Fruit fly (Drosophila melanogaster) whole organism, embryonic: Measurements from ENCODE around the gene grim.

Experiments used
- Adf1 ChIP-seq: fragments of 200-800 bp; sonication (Bioruptor generic); IDR thresholded peaks from 2 replicates; pipeline ENCODE4 v1.3.6; 2022; ENCODE audit warnings: missing biosample characterization, missing genetic modification characterization
- Aef1 ChIP-seq: fragments of 200-800 bp; sonication (Bioruptor generic); IDR thresholded peaks from 3 replicates; pipeline ENCODE4 v1.3.6; 2022; ENCODE audit warnings: missing biosample characterization, missing genetic modification characterization
- B-H2 ChIP-seq: fragments of 200-800 bp; sonication (Bioruptor generic); optimal IDR thresholded peaks from 2 replicates; lab custom pipeline; 2018; ENCODE audit warnings: missing biosample characterization, mild to moderate bottlenecking, missing genetic modification characterization
- CG12155 ChIP-seq: fragments of 200-800 bp; sonication (Bioruptor generic); optimal IDR thresholded peaks from 3 replicates; lab custom pipeline; 2016; ENCODE audit warnings: missing biosample characterization, missing genetic modification characterization
- CG12391 ChIP-seq: fragments of 200-800 bp; sonication (Bioruptor generic); optimal IDR thresholded peaks from 3 replicates; lab custom pipeline; 2018; ENCODE audit warnings: missing biosample characterization, mild to moderate bottlenecking, missing genetic modification characterization, moderate library complexity
- CG13624 ChIP-seq: fragments of 200-800 bp; sonication (Bioruptor generic); optimal IDR thresholded peaks from 2 replicates; lab custom pipeline; 2016; ENCODE audit warnings: missing biosample characterization, missing genetic modification characterization
- CG14667 ChIP-seq: fragments of 200-800 bp; sonication (Bioruptor generic); IDR thresholded peaks from 2 replicates; pipeline ENCODE4 v1.3.6; 2022; ENCODE audit warnings: missing biosample characterization, missing genetic modification characterization
- CG17328 ChIP-seq: fragments of 200-800 bp; sonication (Bioruptor generic); IDR thresholded peaks from 2 replicates; pipeline ENCODE4 v1.3.6; 2022; ENCODE audit warnings: missing biosample characterization, missing genetic modification characterization
- CG18599 ChIP-seq: fragments of 200-800 bp; sonication (Bioruptor generic); optimal IDR thresholded peaks from 3 replicates; lab custom pipeline; 2017; ENCODE audit warnings: missing biosample characterization, missing genetic modification characterization, mild to moderate bottlenecking, moderate library complexity, missing genetic modification reagents
- CG2678 ChIP-seq: fragments of 200-800 bp; sonication (Bioruptor generic); optimal IDR thresholded peaks from 3 replicates; lab custom pipeline; 2019; ENCODE audit warnings: missing biosample characterization, mild to moderate bottlenecking, missing genetic modification characterization, moderate library complexity
- CG30020 ChIP-seq: fragments of 200-800 bp; optimal IDR thresholded peaks from 2 replicates; lab custom pipeline; 2019; ENCODE audit warnings: missing biosample characterization, mild to moderate bottlenecking, missing genetic modification characterization, moderate library complexity
- CG31388 ChIP-seq: fragments of 200-800 bp; sonication (Bioruptor generic); optimal IDR thresholded peaks from 2 replicates; lab custom pipeline; 2016; ENCODE audit warnings: missing biosample characterization, missing genetic modification characterization
- CG4707 ChIP-seq: fragments of 200-800 bp; sonication (Bioruptor generic); optimal IDR thresholded peaks from 2 replicates; lab custom pipeline; 2018; ENCODE audit warnings: missing biosample characterization, mild to moderate bottlenecking, missing genetic modification characterization, moderate library complexity
- CG6272 ChIP-seq: fragments of 200-800 bp; sonication (Bioruptor generic); IDR thresholded peaks from 2 replicates; pipeline ENCODE4 v1.3.6; 2022; ENCODE audit warnings: missing biosample characterization, missing genetic modification characterization
- CG6683 ChIP-seq: fragments of 200-800 bp; sonication (Bioruptor generic); optimal IDR thresholded peaks from 2 replicates; lab custom pipeline; 2017; ENCODE audit warnings: missing biosample characterization, mild to moderate bottlenecking, missing genetic modification characterization, missing genetic modification reagents
- CG6689 ChIP-seq: fragments of 200-800 bp; sonication (Bioruptor generic); IDR thresholded peaks from 2 replicates; pipeline ENCODE4 v1.3.6; 2022; ENCODE audit warnings: missing biosample characterization, missing genetic modification characterization
- CG7745 ChIP-seq: fragments of 200-800 bp; sonication (Bioruptor generic); optimal IDR thresholded peaks from 2 replicates; lab custom pipeline; 2018; ENCODE audit warnings: missing biosample characterization, mild to moderate bottlenecking, missing genetic modification characterization, moderate library complexity
- CG8290 ChIP-seq, 3 experiments: fragments of 200-800 bp; sonication (Bioruptor generic); optimal IDR thresholded peaks; 2 replicates each; lab custom pipeline; 2016 to 2019; ENCODE audit warnings: missing biosample characterization in 3 of 3, missing genetic modification characterization in 3 of 3, mild to moderate bottlenecking in 2 of 3, moderate library complexity in 1 of 3
- CG9727 ChIP-seq: fragments of 200-800 bp; sonication (Bioruptor generic); optimal IDR thresholded peaks from 3 replicates; lab custom pipeline; 2017; ENCODE audit warnings: missing biosample characterization, mild to moderate bottlenecking, missing genetic modification characterization
- CG9817 ChIP-seq: fragments of 200-800 bp; sonication (Bioruptor generic); optimal IDR thresholded peaks from 2 replicates; lab custom pipeline; 2018; ENCODE audit warnings: missing biosample characterization, mild to moderate bottlenecking, missing genetic modification characterization, moderate library complexity
- CoRest ChIP-seq: fragments of 200-800 bp; sonication (Bioruptor generic); optimal IDR thresholded peaks from 3 replicates; lab custom pipeline; 2018; ENCODE audit warnings: missing biosample characterization, mild to moderate bottlenecking, missing genetic modification characterization, moderate library complexity
- Deaf1 ChIP-seq: fragments of 200-800 bp; optimal IDR thresholded peaks from 3 replicates; lab custom pipeline; 2019; ENCODE audit warnings: missing biosample characterization, mild to moderate bottlenecking, missing genetic modification characterization, moderate library complexity
- Dfd ChIP-seq, 2 experiments: fragments of >200 bp; optimal IDR thresholded peaks; 2 replicates each; lab custom pipeline; 2017; ENCODE audit warnings: missing biosample characterization in 2 of 2, missing genetic modification characterization in 2 of 2
- Nf-YA ChIP-seq: fragments of 200-800 bp; sonication (Bioruptor generic); IDR thresholded peaks from 2 replicates; pipeline ENCODE4 v1.3.6; 2022; ENCODE audit warnings: missing biosample characterization, missing genetic modification characterization
- NfI ChIP-seq: fragments of 200-800 bp; sonication (Bioruptor generic); optimal IDR thresholded peaks from 3 replicates; lab custom pipeline; 2018; ENCODE audit warnings: missing biosample characterization, mild to moderate bottlenecking, missing genetic modification characterization, moderate library complexity
- Xbp1 ChIP-seq: fragments of 200-800 bp; sonication (Bioruptor generic); optimal IDR thresholded peaks from 3 replicates; lab custom pipeline; 2016; ENCODE audit warnings: missing biosample characterization, mild to moderate bottlenecking, missing genetic modification characterization
- ash1 ChIP-seq: fragments of 200-800 bp; sonication (Bioruptor generic); optimal IDR thresholded peaks from 2 replicates; lab custom pipeline; 2018; ENCODE audit warnings: missing biosample characterization, mild to moderate bottlenecking, missing genetic modification characterization
- bsh ChIP-seq, 2 experiments: fragments of 200-800 bp; sonication (Bioruptor generic); optimal IDR thresholded peaks; 2 replicates each; lab custom pipeline; 2017 to 2018; ENCODE audit warnings: mild to moderate bottlenecking in 2 of 2, missing biosample characterization in 2 of 2, missing genetic modification characterization in 2 of 2, moderate library complexity in 1 of 2
- btn ChIP-seq: fragments of 200-800 bp; sonication (Bioruptor generic); optimal IDR thresholded peaks from 2 replicates; lab custom pipeline; 2016; ENCODE audit warnings: missing biosample characterization, missing genetic modification characterization
- cato ChIP-seq: fragments of 200-800 bp; sonication (Bioruptor generic); optimal IDR thresholded peaks from 2 replicates; lab custom pipeline; 2016; ENCODE audit warnings: missing biosample characterization, missing genetic modification characterization, borderline replicate concordance
- fd96Cb ChIP-seq: fragments of 200-800 bp; sonication (Bioruptor generic); optimal IDR thresholded peaks from 2 replicates; lab custom pipeline; 2018; ENCODE audit warnings: missing biosample characterization, mild to moderate bottlenecking, missing genetic modification characterization, moderate library complexity
- fru ChIP-seq: fragments of >200 bp; optimal IDR thresholded peaks from 2 replicates; lab custom pipeline; 2017
- gro ChIP-seq: fragments of 200-800 bp; sonication (Bioruptor generic); optimal IDR thresholded peaks from 2 replicates; lab custom pipeline; 2016; ENCODE audit warnings: missing biosample characterization, missing genetic modification characterization
- gsb-n ChIP-seq: fragments of 200-800 bp; sonication (Bioruptor generic); optimal IDR thresholded peaks from 3 replicates; lab custom pipeline; 2018; ENCODE audit warnings: missing biosample characterization, mild to moderate bottlenecking, missing genetic modification characterization
- ham ChIP-seq: fragments of 200-800 bp; sonication (Bioruptor generic); IDR thresholded peaks from 2 replicates; pipeline ENCODE4 v1.3.6; 2022; ENCODE audit warnings: missing biosample characterization, missing genetic modification characterization
- lola ChIP-seq, 3 experiments: fragments of >200 bp in 2 of 3; fragments of 200-800 bp in 1 of 3; sonication (Bioruptor generic) in 1 of 3; optimal IDR thresholded peaks; 2 replicates each; lab custom pipeline; 2017 to 2019; ENCODE audit warnings: missing biosample characterization in 3 of 3, missing genetic modification characterization in 3 of 3, mild to moderate bottlenecking in 1 of 3, moderate library complexity in 1 of 3
- lov ChIP-seq, 2 experiments: fragments of 200-800 bp in 1 of 2; fragments of >200 bp in 1 of 2; sonication (Bioruptor generic) in 1 of 2; IDR thresholded peaks in 1 of 2; optimal IDR thresholded peaks in 1 of 2; 2 replicates in 1 of 2; 3 replicates in 1 of 2; pipeline versions ENCODE4 v1.3.6 to Lab custom; 2017 to 2022; ENCODE audit warnings: missing biosample characterization in 1 of 2, missing genetic modification characterization in 1 of 2
- maf-S ChIP-seq: fragments of 200-800 bp; sonication (Bioruptor generic); optimal IDR thresholded peaks from 2 replicates; lab custom pipeline; 2016; ENCODE audit warnings: missing biosample characterization, missing genetic modification characterization
- nmo ChIP-seq: fragments of 200-800 bp; sonication (Bioruptor generic); optimal IDR thresholded peaks from 2 replicates; lab custom pipeline; 2018; ENCODE audit warnings: missing biosample characterization, mild to moderate bottlenecking, missing genetic modification characterization, moderate library complexity
- p53 ChIP-seq: fragments of 200-800 bp; sonication (Bioruptor generic); optimal IDR thresholded peaks from 2 replicates; lab custom pipeline; 2016; ENCODE audit warnings: missing biosample characterization, missing genetic modification characterization
- scrt ChIP-seq: fragments of 200-800 bp; sonication (Bioruptor generic); optimal IDR thresholded peaks from 2 replicates; lab custom pipeline; 2018; ENCODE audit warnings: missing biosample characterization, mild to moderate bottlenecking, missing genetic modification characterization, moderate library complexity
- sna ChIP-seq: fragments of 200-800 bp; sonication (Bioruptor generic); IDR thresholded peaks from 2 replicates; pipeline ENCODE4 v1.3.6; 2022; ENCODE audit warnings: missing biosample characterization, missing genetic modification characterization; ENCODE audit not compliant: partially characterized antibody
- tll ChIP-seq, 2 experiments: fragments of 200-800 bp in 1 of 2; fragments of >200 bp in 1 of 2; sonication (Bioruptor generic) in 1 of 2; optimal IDR thresholded peaks; 2 replicates each; lab custom pipeline; 2017 to 2019; ENCODE audit warnings: missing biosample characterization in 2 of 2, missing genetic modification characterization in 2 of 2, mild to moderate bottlenecking in 1 of 2, moderate library complexity in 1 of 2
- trh ChIP-seq: fragments of 200-800 bp; sonication (Bioruptor generic); optimal IDR thresholded peaks from 2 replicates; lab custom pipeline; 2016; ENCODE audit warnings: missing biosample characterization, missing genetic modification characterization
- unc-4 ChIP-seq: fragments of 200-800 bp; sonication (Bioruptor generic); IDR thresholded peaks from 2 replicates; pipeline ENCODE4 v1.3.6; 2022; ENCODE audit warnings: missing biosample characterization, missing genetic modification characterization; ENCODE audit not compliant: partially characterized antibody
- vnd ChIP-seq: fragments of 200-800 bp; sonication (Bioruptor generic); IDR thresholded peaks from 3 replicates; pipeline ENCODE4 v1.3.6; 2022; ENCODE audit warnings: missing biosample characterization, missing genetic modification characterization; ENCODE audit not compliant: partially characterized antibody
- vvl ChIP-seq: fragments of 200-800 bp; sonication (Bioruptor generic); IDR thresholded peaks from 2 replicates; pipeline ENCODE4 v1.3.6; 2022; ENCODE audit warnings: missing biosample characterization, missing genetic modification characterization
- yki ChIP-seq: fragments of >200 bp; optimal IDR thresholded peaks from 3 replicates; lab custom pipeline; 2018
- zen ChIP-seq: fragments of 200-800 bp; sonication (Bioruptor generic); optimal IDR thresholded peaks from 3 replicates; lab custom pipeline; 2018; ENCODE audit warnings: missing biosample characterization, mild to moderate bottlenecking, missing genetic modification characterization, moderate library complexity

grim gene

dm6 chr3L:18348664-18349063 is 44.4 kb upstream of the grim start (continued):
- TF ChIP-seq btn (GFP tag; lab: Kevin White, UChicago), result no peak
- no peak for TF ChIP-seq Dfd (GFP tag; optimal IDR thresholded peaks at IDR 0.05; lab: Kevin White, UChicago)
- TF ChIP-seq CG30020 (tag; lab: Kevin White, UChicago), result peak; percentile 55
- TF ChIP-seq CG18599 (GFP tag; lab: Kevin White, UChicago), result peak; percentile 61
- TF ChIP-seq Xbp1 (GFP tag; lab: Kevin White, UChicago), result peak; percentile 65
- TF ChIP-seq CG8290 (GFP tag; optimal IDR thresholded peaks at IDR 0.05; lab: Kevin White, UChicago), result peak; percentile 55
- TF ChIP-seq CG8290 (tag; optimal IDR thresholded peaks at IDR 0.05; lab: Kevin White, UChicago), result peak in 1 of 2 experiments; percentile 66
- TF ChIP-seq cato (GFP tag; lab: Kevin White, UChicago), result peak; percentile 74
- peak in 1 of 2 experiments; percentile 89 for TF ChIP-seq bsh (GFP tag; optimal IDR thresholded peaks at IDR 0.05; lab: Kevin White, UChicago)
- TF ChIP-seq gsb-n (tag; lab: Kevin White, UChicago), result peak; percentile 92
- TF ChIP-seq CG6272 (GFP tag; lab: Robert Waterston, UW), result 0 out of 2 replicates have a peak, but pooled peaks have one; percentile 25
- no peak for TF ChIP-seq unc-4
- peak; percentile 44; the same call in 1 of the 2 replicates for TF ChIP-seq CG14667 (GFP tag; lab: Robert Waterston, UW)
- peak; percentile 88 for TF ChIP-seq fd96Cb
- TF ChIP-seq CG4707, result peak; percentile 70
- TF ChIP-seq CG12155 (GFP tag; lab: Kevin White, UChicago), result peak; percentile 38
- TF ChIP-seq zen, result peak; percentile 97
- TF ChIP-seq CG31388 (GFP tag; lab: Kevin White, UChicago), result no peak
- peak; percentile 21; the same call in 1 of the 3 replicates for TF ChIP-seq Aef1
- TF ChIP-seq CG6689, result peak; percentile 77
- TF ChIP-seq CG7745 (tag; lab: Kevin White, UChicago), result peak; percentile 28
- TF ChIP-seq CG17328 (GFP tag; lab: Robert Waterston, UW), result peak; percentile 65
- TF ChIP-seq Nf-YA, result no peak
- TF ChIP-seq B-H2 (GFP tag; lab: Kevin White, UChicago), result no peak
- TF ChIP-seq Adf1 (GFP tag; lab: Robert Waterston, UW), result no peak
- TF ChIP-seq sna, result no peak
- peak; percentile 84 for TF ChIP-seq CoRest (tag; lab: Kevin White, UChicago)
- peak; percentile 82 for TF ChIP-seq CG2678 (tag; lab: Kevin White, UChicago)
- TF ChIP-seq lola (GFP tag; optimal IDR thresholded peaks at IDR 0.05; lab: Kevin White, UChicago), result peak in 1 of 3 experiments; percentile 95
- no peak for TF ChIP-seq lov (optimal IDR thresholded peaks at IDR 0.05; lab: Kevin White, UChicago)
- no peak for TF ChIP-seq lov (GFP tag; IDR thresholded peaks at IDR 0.05; lab: Robert Waterston, UW)
- TF ChIP-seq CG12391, result peak; percentile 87
- TF ChIP-seq ash1 (GFP tag; lab: Kevin White, UChicago), result no peak
- no peak for TF ChIP-seq yki (lab: Kevin White, UChicago)
- peak; percentile 11 for TF ChIP-seq NfI (GFP tag; lab: Kevin White, UChicago)
- TF ChIP-seq p53 (GFP tag; lab: Kevin White, UChicago), result no peak
- peak; percentile 1 for TF ChIP-seq CG13624
- TF ChIP-seq maf-S (GFP tag; lab: Kevin White, UChicago), result peak; percentile 19
- peak; percentile 34 for TF ChIP-seq trh (GFP tag; lab: Kevin White, UChicago)
- peak; percentile 43 for TF ChIP-seq Deaf1
- TF ChIP-seq gro, result no peak
- TF ChIP-seq ham (GFP tag; lab: Robert Waterston, UW), result no peak
- TF ChIP-seq vvl (GFP tag; lab: Robert Waterston, UW), result peak; percentile 76
- TF ChIP-seq vnd (GFP tag; lab: Robert Waterston, UW), result no peak
- TF ChIP-seq fru (lab: Kevin White, UChicago), result no peak
- TF ChIP-seq scrt (GFP tag; lab: Kevin White, UChicago), result no peak
- TF ChIP-seq tll (GFP tag; optimal IDR thresholded peaks at IDR 0.05; lab: Kevin White, UChicago), result peak in 1 of 2 experiments; percentile 90
- TF ChIP-seq CG6683, result no peak
- peak; percentile 96 for TF ChIP-seq CG9727 (GFP tag; lab: Kevin White, UChicago)
- peak; percentile 92 for TF ChIP-seq nmo
- peak; percentile 9 for TF ChIP-seq CG9817
